Fruit fly (Drosophila melanogaster) whole organism, embryonic: ENCODE data around the gene CG13893.

Experiments used
- CG12071 ChIP-seq: fragments of 200-800 bp; sonication (Bioruptor generic); optimal IDR thresholded peaks from 3 replicates; lab custom pipeline; 2018; ENCODE audit warnings: missing biosample characterization, mild to moderate bottlenecking, missing genetic modification characterization
- CG12659 ChIP-seq: fragments of 200-800 bp; sonication (Bioruptor generic); optimal IDR thresholded peaks from 3 replicates; lab custom pipeline; 2017; ENCODE audit warnings: mild to moderate bottlenecking, missing biosample characterization, missing genetic modification reagents, missing genetic modification characterization
- CG14710 ChIP-seq: fragments of 200-800 bp; sonication (Bioruptor generic); optimal IDR thresholded peaks from 3 replicates; lab custom pipeline; 2019; ENCODE audit warnings: missing biosample characterization, mild to moderate bottlenecking, missing genetic modification characterization, moderate library complexity
- CG5245 ChIP-seq: fragments of 200-800 bp; sonication (Bioruptor generic); optimal IDR thresholded peaks from 3 replicates; lab custom pipeline; 2016; ENCODE audit warnings: missing biosample characterization, missing genetic modification characterization
- chm ChIP-seq: fragments of 200-800 bp; sonication (Bioruptor generic); IDR thresholded peaks from 2 replicates; pipeline ENCODE4 v1.3.6; 2022; ENCODE audit warnings: missing biosample characterization, missing genetic modification characterization
- disco-r ChIP-seq: fragments of 200-800 bp; sonication (Bioruptor generic); optimal IDR thresholded peaks from 2 replicates; lab custom pipeline; 2016; ENCODE audit warnings: missing biosample characterization, missing genetic modification characterization
- mld ChIP-seq: fragments of 200-800 bp; sonication (Bioruptor generic); IDR thresholded peaks from 3 replicates; pipeline ENCODE4 v1.3.6; 2022; ENCODE audit warnings: missing biosample characterization, missing genetic modification characterization; ENCODE audit not compliant: partially characterized antibody
- pum ChIP-seq: fragments of 200-800 bp; sonication (Bioruptor generic); optimal IDR thresholded peaks from 2 replicates; lab custom pipeline; 2016; ENCODE audit warnings: missing biosample characterization, missing genetic modification characterization
- ranshi ChIP-seq: fragments of 200-800 bp; sonication (Bioruptor generic); IDR thresholded peaks from 2 replicates; pipeline ENCODE4 v1.3.6; 2022; ENCODE audit warnings: missing biosample characterization, missing genetic modification characterization
- twi ChIP-seq: fragments of 200-800 bp; optimal IDR thresholded peaks from 2 replicates; lab custom pipeline; 2019; ENCODE audit warnings: missing biosample characterization, mild to moderate bottlenecking, missing genetic modification characterization, moderate library complexity

- peak; percentile 54 for TF ChIP-seq pum
- no peak for TF ChIP-seq chm
- TF ChIP-seq ranshi (GFP tag; lab: Robert Waterston, UW), result peak; percentile 67
- TF ChIP-seq CG5245, result peak; percentile 65
- TF ChIP-seq twi (tag; lab: Kevin White, UChicago), result peak; percentile 2
- peak; percentile 27 for TF ChIP-seq CG12659
- peak; percentile 60 for TF ChIP-seq CG12071
- no peak for TF ChIP-seq mld (GFP tag; lab: Robert Waterston, UW)
- TF ChIP-seq CG14710 (tag; lab: Kevin White, UChicago), result peak; percentile 60
- TF ChIP-seq disco-r (GFP tag; lab: Kevin White, UChicago), result no peak
Observed at dm6 chr3L:636434-636833, 32.6 kb upstream of the CG13893 start.
